Fruit fly (Drosophila melanogaster) whole organism, prepupa: ENCODE data around the gene drl.
A peak's percentile ranks its signal among the peaks of the same experiment; 100 is the strongest.

Experiments
- Blimp-1 ChIP-seq: fragments of 200-800 bp; sonication (Bioruptor generic); optimal IDR thresholded peaks from 3 replicates; lab custom pipeline; 2017; ENCODE audit warnings: missing biosample characterization, missing genetic modification characterization, mild to moderate bottlenecking, moderate library complexity, missing genetic modification reagents
- CG10669 ChIP-seq: fragments of 200-800 bp; sonication (Bioruptor generic); optimal IDR thresholded peaks from 3 replicates; lab custom pipeline; 2018; ENCODE audit warnings: missing biosample characterization, mild to moderate bottlenecking, missing genetic modification characterization, moderate library complexity
- CG11294 ChIP-seq: fragments of 200-800 bp; sonication (Bioruptor generic); IDR thresholded peaks from 2 replicates; pipeline ENCODE4 v1.3.6; 2022; ENCODE audit warnings: missing biosample characterization, missing genetic modification characterization
- CG11762 ChIP-seq: fragments of 200-800 bp; sonication (Bioruptor generic); optimal IDR thresholded peaks from 3 replicates; lab custom pipeline; 2016; ENCODE audit warnings: missing biosample characterization, missing genetic modification characterization; ENCODE audit not compliant: insufficient read depth
- CG11902 ChIP-seq: fragments of 200-800 bp; sonication (Bioruptor generic); optimal IDR thresholded peaks from 3 replicates; lab custom pipeline; 2016; ENCODE audit warnings: missing biosample characterization, missing genetic modification characterization
- CG15336 ChIP-seq: fragments of 200-800 bp; sonication (Bioruptor generic); IDR thresholded peaks from 2 replicates; pipeline ENCODE4 v1.3.6; 2022; ENCODE audit warnings: missing biosample characterization, missing genetic modification characterization
- CG1621 ChIP-seq: fragments of 200-800 bp; sonication (Bioruptor generic); optimal IDR thresholded peaks from 3 replicates; lab custom pipeline; 2018; ENCODE audit warnings: missing biosample characterization, mild to moderate bottlenecking, missing genetic modification characterization
- CG16779 ChIP-seq: fragments of 200-800 bp; sonication (Bioruptor generic); optimal IDR thresholded peaks from 3 replicates; lab custom pipeline; 2017; ENCODE audit warnings: missing biosample characterization, mild to moderate bottlenecking, missing genetic modification characterization
- CG31627 ChIP-seq: fragments of 200-800 bp; sonication (Bioruptor generic); optimal IDR thresholded peaks from 3 replicates; lab custom pipeline; 2016; ENCODE audit warnings: missing biosample characterization, missing genetic modification characterization
- CG32006 ChIP-seq: fragments of 200-800 bp; sonication (Bioruptor generic); optimal IDR thresholded peaks from 3 replicates; lab custom pipeline; 2017; ENCODE audit warnings: missing biosample characterization, mild to moderate bottlenecking, missing genetic modification characterization
- CG34406 ChIP-seq: fragments of 200-800 bp; sonication (Bioruptor generic); optimal IDR thresholded peaks from 3 replicates; lab custom pipeline; 2016; ENCODE audit warnings: missing biosample characterization, missing genetic modification characterization
- CG3919 ChIP-seq: fragments of 200-800 bp; sonication (Bioruptor generic); optimal IDR thresholded peaks from 3 replicates; lab custom pipeline; 2016; ENCODE audit warnings: missing biosample characterization, missing genetic modification characterization
- CG4318 ChIP-seq: fragments of 200-800 bp; sonication (Bioruptor generic); optimal IDR thresholded peaks from 3 replicates; lab custom pipeline; 2017; ENCODE audit warnings: missing biosample characterization, mild to moderate bottlenecking, missing genetic modification characterization
- CG6163 ChIP-seq: fragments of 200-800 bp; sonication (Bioruptor generic); IDR thresholded peaks from 3 replicates; pipeline ENCODE4 v1.3.6; 2022; ENCODE audit warnings: missing biosample characterization, missing genetic modification characterization
- CG6792 ChIP-seq: fragments of 200-800 bp; sonication (Bioruptor generic); optimal IDR thresholded peaks from 3 replicates; lab custom pipeline; 2016; ENCODE audit warnings: missing biosample characterization, missing genetic modification characterization
- CG6854 ChIP-seq: fragments of 200-800 bp; sonication (Bioruptor generic); optimal IDR thresholded peaks from 2 replicates; lab custom pipeline; 2017; ENCODE audit warnings: missing biosample characterization, mild to moderate bottlenecking, missing genetic modification characterization
- CG8119 ChIP-seq: fragments of 200-800 bp; sonication (Bioruptor generic); IDR thresholded peaks from 3 replicates; pipeline ENCODE4 v1.3.6; 2022; ENCODE audit warnings: missing biosample characterization, missing genetic modification characterization
- CG8632 ChIP-seq: fragments of 200-800 bp; sonication (Bioruptor generic); optimal IDR thresholded peaks from 3 replicates; lab custom pipeline; 2016; ENCODE audit warnings: missing biosample characterization, missing genetic modification characterization
- Eip75B ChIP-seq: fragments of 200-800 bp; sonication (Bioruptor generic); optimal IDR thresholded peaks from 3 replicates; lab custom pipeline; 2016; ENCODE audit warnings: missing biosample characterization, missing genetic modification characterization
- Eip78C ChIP-seq: fragments of 200-800 bp; sonication (Bioruptor generic); peaks from one replicate; lab custom pipeline; 2016; ENCODE audit warnings: missing biosample characterization, missing genetic modification characterization
- Eip93F ChIP-seq: fragments of 200-800 bp; sonication (Bioruptor generic); optimal IDR thresholded peaks from 2 replicates; lab custom pipeline; 2016; ENCODE audit warnings: missing biosample characterization, mild to moderate bottlenecking, missing genetic modification characterization
- Ets21C ChIP-seq: fragments of 200-800 bp; sonication (Bioruptor generic); optimal IDR thresholded peaks from 3 replicates; lab custom pipeline; 2016; ENCODE audit warnings: missing biosample characterization, missing genetic modification characterization
- Ets96B ChIP-seq: fragments of 200-800 bp; optimal IDR thresholded peaks from 2 replicates; lab custom pipeline; 2019; ENCODE audit warnings: missing biosample characterization, mild to moderate bottlenecking, missing genetic modification characterization, moderate library complexity
- Gug ChIP-seq: fragments of 200-800 bp; sonication (Bioruptor generic); IDR thresholded peaks from 2 replicates; pipeline ENCODE4 v1.3.6; 2022; ENCODE audit warnings: missing biosample characterization, missing genetic modification characterization
- Hr38 ChIP-seq: sonication (Bioruptor generic); optimal IDR thresholded peaks from 2 replicates; lab custom pipeline; 2016; ENCODE audit warnings: missing biosample characterization, missing genetic modification characterization
- Hr39 ChIP-seq: fragments of 200-800 bp; sonication (Bioruptor generic); optimal IDR thresholded peaks from 2 replicates; lab custom pipeline; 2016; ENCODE audit warnings: missing biosample characterization, missing genetic modification characterization
- Hr4 ChIP-seq: fragments of 200-800 bp; sonication (Bioruptor generic); optimal IDR thresholded peaks from 3 replicates; lab custom pipeline; 2016; ENCODE audit warnings: missing biosample characterization, missing genetic modification characterization
- Met ChIP-seq: fragments of 200-800 bp; sonication (Bioruptor generic); optimal IDR thresholded peaks from 3 replicates; lab custom pipeline; 2016; ENCODE audit warnings: missing biosample characterization, missing genetic modification characterization
- OdsH ChIP-seq: fragments of 200-800 bp; sonication (Bioruptor generic); optimal IDR thresholded peaks from 3 replicates; lab custom pipeline; 2016; ENCODE audit warnings: missing biosample characterization, missing genetic modification characterization
- Sox102F ChIP-seq: fragments of 200-800 bp; sonication (Bioruptor generic); optimal IDR thresholded peaks from 2 replicates; lab custom pipeline; 2016; ENCODE audit warnings: missing biosample characterization, mild to moderate bottlenecking, missing genetic modification characterization
- Sox14 ChIP-seq: fragments of 200-800 bp; sonication (Bioruptor generic); optimal IDR thresholded peaks from 3 replicates; lab custom pipeline; 2016; ENCODE audit warnings: missing biosample characterization, missing genetic modification characterization
- Sox15 ChIP-seq: fragments of 200-800 bp; sonication (Bioruptor generic); optimal IDR thresholded peaks from 3 replicates; lab custom pipeline; 2016; ENCODE audit warnings: missing biosample characterization, missing genetic modification characterization
- achi ChIP-seq: fragments of 200-800 bp; sonication (Bioruptor generic); optimal IDR thresholded peaks from 3 replicates; lab custom pipeline; 2016; ENCODE audit warnings: missing biosample characterization, missing genetic modification characterization
- acj6 ChIP-seq: fragments of 200-800 bp; sonication (Bioruptor generic); optimal IDR thresholded peaks from 3 replicates; lab custom pipeline; 2016; ENCODE audit warnings: missing biosample characterization, missing genetic modification characterization
- cyc ChIP-seq: fragments of 200-800 bp; sonication (Bioruptor generic); optimal IDR thresholded peaks from 3 replicates; lab custom pipeline; 2016; ENCODE audit warnings: missing biosample characterization, missing genetic modification characterization
- dac ChIP-seq: fragments of 200-800 bp; sonication (Bioruptor generic); optimal IDR thresholded peaks from 2 replicates; lab custom pipeline; 2017; ENCODE audit warnings: missing biosample characterization, mild to moderate bottlenecking, missing genetic modification characterization
- dsx ChIP-seq: fragments of 200-800 bp; optimal IDR thresholded peaks from 3 replicates; lab custom pipeline; 2019; ENCODE audit warnings: missing biosample characterization, mild to moderate bottlenecking, missing genetic modification characterization, moderate library complexity; ENCODE audit not compliant: poor library complexity, severe bottlenecking
- esn ChIP-seq: fragments of 200-800 bp; sonication (Bioruptor generic); optimal IDR thresholded peaks from 2 replicates; lab custom pipeline; 2016; ENCODE audit warnings: missing biosample characterization, mild to moderate bottlenecking, missing genetic modification characterization, moderate library complexity
- fd59A ChIP-seq: fragments of 200-800 bp; sonication (Bioruptor generic); optimal IDR thresholded peaks from 2 replicates; lab custom pipeline; 2017; ENCODE audit warnings: missing biosample characterization, mild to moderate bottlenecking, missing genetic modification characterization, missing genetic modification reagents
- fd85E ChIP-seq: fragments of 200-800 bp; sonication (Bioruptor generic); optimal IDR thresholded peaks from 3 replicates; lab custom pipeline; 2016; ENCODE audit warnings: missing biosample characterization, missing genetic modification characterization
- fkh ChIP-seq: fragments of 200-800 bp; sonication (Bioruptor generic); optimal IDR thresholded peaks from 3 replicates; lab custom pipeline; 2017; ENCODE audit warnings: missing biosample characterization, mild to moderate bottlenecking, missing genetic modification characterization, moderate library complexity
- net ChIP-seq: fragments of 200-800 bp; sonication (Bioruptor generic); optimal IDR thresholded peaks from 3 replicates; lab custom pipeline; 2016; ENCODE audit warnings: missing biosample characterization, missing genetic modification characterization
- salr ChIP-seq, 2 experiments: fragments of 200-800 bp; sonication (Bioruptor generic); optimal IDR thresholded peaks; 3 replicates each; lab custom pipeline; 2016 to 2018; ENCODE audit warnings: missing biosample characterization in 2 of 2, missing genetic modification characterization in 2 of 2, mild to moderate bottlenecking in 1 of 2
- ss ChIP-seq, 2 experiments: fragments of 200-800 bp; sonication (Bioruptor generic); optimal IDR thresholded peaks; 2 replicates in 1 of 2; 3 replicates in 1 of 2; lab custom pipeline; 2017 to 2018; ENCODE audit warnings: mild to moderate bottlenecking in 2 of 2, missing biosample characterization in 2 of 2, missing genetic modification characterization in 2 of 2, moderate library complexity in 1 of 2
- svp ChIP-seq: fragments of 200-800 bp; sonication (Bioruptor generic); peaks from one replicate; lab custom pipeline; 2016; ENCODE audit warnings: missing biosample characterization, missing genetic modification characterization

The drl gene

DNA sequence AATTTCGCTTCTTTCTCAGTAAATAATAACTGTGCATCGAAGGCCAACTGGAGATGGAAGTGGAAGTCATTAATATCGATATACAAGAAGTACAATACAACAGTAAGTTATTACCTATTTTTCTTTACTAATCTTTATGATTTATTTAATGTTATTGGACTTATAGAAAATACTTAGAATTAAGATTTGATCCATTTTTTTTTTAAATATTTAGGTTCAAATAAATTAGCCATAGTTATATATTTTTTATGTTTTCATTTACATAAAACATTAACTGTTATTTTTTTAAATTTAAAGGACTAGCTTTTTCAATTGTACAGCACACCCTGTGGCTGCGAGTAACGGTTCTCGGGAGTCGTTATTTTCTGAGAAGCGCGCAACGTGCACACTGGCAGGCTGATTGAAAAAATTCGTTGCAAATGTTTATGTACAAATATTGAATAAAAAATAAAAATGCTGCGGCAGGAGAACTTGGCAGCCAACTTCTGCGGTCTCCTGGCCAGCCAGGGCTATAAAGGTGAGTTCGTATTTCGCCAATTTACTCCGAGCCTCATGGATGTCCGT lies 4.4 kb upstream of the drl start, which contains the start of the genes gammaTub37C and pigeon:
TSS of gene gammaTub37C (minus strand) at position 51 of the 564 bp plus-strand sequence.
TSS of gene pigeon (plus strand) at position 368 of the 564 bp plus-strand sequence.
- TF ChIP-seq esn (GFP tag; lab: Kevin White, UChicago) (peak; percentile 6), CG31627 (GFP tag; lab: Kevin White, UChicago) (no peak), fd59A (GFP tag; lab: Kevin White, UChicago) (no peak), Hr39 (GFP tag; lab: Kevin White, UChicago) (no peak), cyc (GFP tag; lab: Kevin White, UChicago) (no peak), Blimp-1 (GFP tag; lab: Kevin White, UChicago) (no peak), Eip78C (GFP tag; lab: Kevin White, UChicago) (peak; percentile 52)

- TF ChIP-seq dsx (GFP tag; lab: Kevin White, UChicago) = peak; percentile 30
- TF ChIP-seq Eip78C (GFP tag; lab: Kevin White, UChicago) = peak; percentile 66
- TF ChIP-seq CG16779 (tag; lab: Kevin White, UChicago) = no peak
- TF ChIP-seq CG8119 (GFP tag; lab: Robert Waterston, UW) = no peak
- TF ChIP-seq fkh (GFP tag; lab: Kevin White, UChicago) = peak; percentile 84
- TF ChIP-seq Gug (GFP tag; lab: Robert Waterston, UW) = 0 out of 2 replicates have a peak, but pooled peaks have one; percentile 19
These were observed 1.7 kb downstream of the drl start for dm6 chr2L:19191789-19192297.

DNA sequence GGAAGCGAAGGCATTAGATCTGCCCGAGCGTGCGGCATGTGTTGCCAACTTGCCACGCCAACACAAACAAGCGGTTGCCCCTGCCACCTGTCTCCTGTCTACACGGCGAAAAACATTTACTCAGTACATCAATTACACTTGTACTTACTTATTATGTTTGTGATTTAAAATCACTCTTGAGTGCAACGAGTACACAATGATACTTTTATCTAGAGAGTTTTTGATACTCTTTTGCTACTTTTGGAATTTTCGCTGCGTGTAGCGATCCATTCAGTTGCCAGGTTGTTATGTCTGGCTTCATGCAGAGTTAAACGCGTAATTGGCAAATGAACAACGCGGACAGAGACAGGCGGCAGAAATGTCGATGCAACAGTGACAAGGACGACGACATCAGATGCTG lies 3.6 kb downstream of the drl start:
- TF ChIP-seq CG32006 (GFP tag; lab: Kevin White, UChicago) = peak; percentile 69
- TF ChIP-seq CG31627 (GFP tag; lab: Kevin White, UChicago) = peak; percentile 27
- TF ChIP-seq Eip93F (GFP tag; lab: Kevin White, UChicago) = no peak
- TF ChIP-seq fd85E (GFP tag; lab: Kevin White, UChicago) = no peak
- peak in 1 of 2 experiments; percentile 33 for TF ChIP-seq ss (GFP tag; optimal IDR thresholded peaks at IDR 0.05; lab: Kevin White, UChicago)
- TF ChIP-seq CG3919 (GFP tag; lab: Kevin White, UChicago) = peak; percentile 76
- peak; percentile 68 for TF ChIP-seq Gug (GFP tag; lab: Robert Waterston, UW)
- TF ChIP-seq salr (GFP tag; optimal IDR thresholded peaks at IDR 0.05; lab: Kevin White, UChicago) = peak; percentile 7 to 55
- TF ChIP-seq Sox102F (GFP tag; lab: Kevin White, UChicago) = peak; percentile 12
- TF ChIP-seq CG10669 (GFP tag; lab: Kevin White, UChicago) = peak; percentile 42
- TF ChIP-seq svp (GFP tag; lab: Kevin White, UChicago) = peak; percentile 54
- peak; percentile 45 for TF ChIP-seq Met
- TF ChIP-seq fd59A (GFP tag; lab: Kevin White, UChicago) = peak; percentile 18
- TF ChIP-seq CG16779 (tag; lab: Kevin White, UChicago) = peak; percentile 23
- peak; percentile 71 for TF ChIP-seq net (GFP tag; lab: Kevin White, UChicago)
- no peak for TF ChIP-seq Hr38 (GFP tag; lab: Kevin White, UChicago)
- no peak for TF ChIP-seq Sox15 (GFP tag; lab: Kevin White, UChicago)
- peak; percentile 45 for TF ChIP-seq CG11762 (GFP tag; lab: Kevin White, UChicago)
- peak; percentile 45 for TF ChIP-seq acj6 (GFP tag; lab: Kevin White, UChicago)
- TF ChIP-seq CG4318 = no peak
- peak; percentile 57 for TF ChIP-seq CG11294 (GFP tag; lab: Robert Waterston, UW)
- peak; percentile 54 for TF ChIP-seq Sox14 (GFP tag; lab: Kevin White, UChicago)
- TF ChIP-seq Eip75B (GFP tag; lab: Kevin White, UChicago) = peak; percentile 64
- peak; percentile 33 for TF ChIP-seq CG34406 (GFP tag; lab: Kevin White, UChicago)
- peak; percentile 40 for TF ChIP-seq Hr39 (GFP tag; lab: Kevin White, UChicago)
- TF ChIP-seq CG6163 = peak; percentile 90
- peak; percentile 60 for TF ChIP-seq Ets96B (tag; lab: Kevin White, UChicago)
- TF ChIP-seq CG8119 (GFP tag; lab: Robert Waterston, UW) = peak; percentile 79
- TF ChIP-seq CG6854 (GFP tag; lab: Kevin White, UChicago) = no peak
- TF ChIP-seq OdsH (GFP tag; lab: Kevin White, UChicago) = peak; percentile 69
- TF ChIP-seq CG6792 = peak; percentile 35
- TF ChIP-seq achi (GFP tag; lab: Kevin White, UChicago) = peak; percentile 69
- TF ChIP-seq Ets21C (GFP tag; lab: Kevin White, UChicago) = no peak
- peak; percentile 37 for TF ChIP-seq CG1621
- peak; percentile 89 for TF ChIP-seq Hr4 (GFP tag; lab: Kevin White, UChicago)
- no peak for TF ChIP-seq CG11902
- peak; percentile 53 for TF ChIP-seq dac (GFP tag; lab: Kevin White, UChicago)
- peak; percentile 79 for TF ChIP-seq CG15336 (GFP tag; lab: Robert Waterston, UW)
- TF ChIP-seq CG8632 (GFP tag; lab: Kevin White, UChicago) = peak; percentile 39
- no peak for TF ChIP-seq Blimp-1 (GFP tag; lab: Kevin White, UChicago)
